Fruit fly (Drosophila melanogaster) whole organism, embryonic: ENCODE data around the gene KdelR.

Experiments
- Asciz ChIP-seq: fragments of 200-800 bp; sonication (Bioruptor generic); optimal IDR thresholded peaks from 2 replicates; lab custom pipeline; 2017; ENCODE audit warnings: missing biosample characterization, mild to moderate bottlenecking, missing genetic modification characterization, missing genetic modification reagents
- Bdp1 ChIP-seq: fragments of 200-800 bp; sonication (Bioruptor generic); optimal IDR thresholded peaks from 3 replicates; lab custom pipeline; 2016; ENCODE audit warnings: missing biosample characterization, missing genetic modification characterization
- CG10209 ChIP-seq: fragments of 200-800 bp; sonication (Bioruptor generic); optimal IDR thresholded peaks from 3 replicates; lab custom pipeline; 2017; ENCODE audit warnings: missing biosample characterization, mild to moderate bottlenecking, missing genetic modification characterization, missing genetic modification reagents
- CG11093 ChIP-seq: fragments of 200-800 bp; sonication (Bioruptor generic); IDR thresholded peaks from 3 replicates; pipeline ENCODE4 v1.3.6; 2022; ENCODE audit warnings: missing biosample characterization, missing genetic modification characterization
- CG13624 ChIP-seq: fragments of 200-800 bp; sonication (Bioruptor generic); optimal IDR thresholded peaks from 2 replicates; lab custom pipeline; 2016; ENCODE audit warnings: missing biosample characterization, missing genetic modification characterization
- CG13775 ChIP-seq: fragments of 200-800 bp; sonication (Bioruptor generic); optimal IDR thresholded peaks from 3 replicates; lab custom pipeline; 2017; ENCODE audit warnings: missing biosample characterization, mild to moderate bottlenecking, missing genetic modification characterization
- CG14014 ChIP-seq: fragments of 200-800 bp; sonication (Bioruptor generic); IDR thresholded peaks from 2 replicates; pipeline ENCODE4 v1.3.6; 2022; ENCODE audit warnings: missing biosample characterization, missing genetic modification characterization
- CG17328 ChIP-seq: fragments of 200-800 bp; sonication (Bioruptor generic); IDR thresholded peaks from 2 replicates; pipeline ENCODE4 v1.3.6; 2022; ENCODE audit warnings: missing biosample characterization, missing genetic modification characterization
- CG17359 ChIP-seq: fragments of 200-800 bp; sonication (Bioruptor generic); optimal IDR thresholded peaks from 3 replicates; lab custom pipeline; 2018; ENCODE audit warnings: missing biosample characterization, mild to moderate bottlenecking, missing genetic modification characterization, moderate library complexity
- CG2202 ChIP-seq: fragments of 200-800 bp; sonication (Bioruptor generic); optimal IDR thresholded peaks from 2 replicates; lab custom pipeline; 2018; ENCODE audit warnings: missing biosample characterization, mild to moderate bottlenecking, missing genetic modification characterization
- CG3163 ChIP-seq: fragments of 200-800 bp; sonication (Bioruptor generic); optimal IDR thresholded peaks from 3 replicates; lab custom pipeline; 2016; ENCODE audit warnings: missing biosample characterization, missing genetic modification characterization
- CG6689 ChIP-seq: fragments of 200-800 bp; sonication (Bioruptor generic); IDR thresholded peaks from 2 replicates; pipeline ENCODE4 v1.3.6; 2022; ENCODE audit warnings: missing biosample characterization, missing genetic modification characterization
- CG8290 ChIP-seq, 3 experiments: fragments of 200-800 bp; sonication (Bioruptor generic); optimal IDR thresholded peaks; 2 replicates each; lab custom pipeline; 2016 to 2019; ENCODE audit warnings: missing biosample characterization in 3 of 3, missing genetic modification characterization in 3 of 3, mild to moderate bottlenecking in 2 of 3, moderate library complexity in 1 of 3
- CG9437 ChIP-seq: fragments of 200-800 bp; sonication (Bioruptor generic); optimal IDR thresholded peaks from 2 replicates; lab custom pipeline; 2018; ENCODE audit warnings: missing biosample characterization, mild to moderate bottlenecking, missing genetic modification characterization
- CG9727 ChIP-seq: fragments of 200-800 bp; sonication (Bioruptor generic); optimal IDR thresholded peaks from 3 replicates; lab custom pipeline; 2017; ENCODE audit warnings: missing biosample characterization, mild to moderate bottlenecking, missing genetic modification characterization
- CG9817 ChIP-seq: fragments of 200-800 bp; sonication (Bioruptor generic); optimal IDR thresholded peaks from 2 replicates; lab custom pipeline; 2018; ENCODE audit warnings: missing biosample characterization, mild to moderate bottlenecking, missing genetic modification characterization, moderate library complexity
- D19B ChIP-seq: fragments of 200-800 bp; sonication (Bioruptor generic); optimal IDR thresholded peaks from 2 replicates; lab custom pipeline; 2017; ENCODE audit warnings: missing biosample characterization, mild to moderate bottlenecking, missing genetic modification characterization
- ERR ChIP-seq: fragments of 200-800 bp; sonication (Bioruptor generic); optimal IDR thresholded peaks from 2 replicates; lab custom pipeline; 2016; ENCODE audit warnings: missing biosample characterization, missing genetic modification characterization
- Fer3 ChIP-seq: fragments of 200-800 bp; sonication (Bioruptor generic); optimal IDR thresholded peaks from 2 replicates; lab custom pipeline; 2018; ENCODE audit warnings: missing biosample characterization, mild to moderate bottlenecking, missing genetic modification characterization, moderate library complexity
- HHEX ChIP-seq: fragments of 200-800 bp; sonication (Bioruptor generic); optimal IDR thresholded peaks from 3 replicates; lab custom pipeline; 2017; ENCODE audit warnings: missing biosample characterization, mild to moderate bottlenecking, missing genetic modification characterization, missing genetic modification reagents
- Med ChIP-seq: fragments of 200-800 bp; sonication (Bioruptor generic); peaks from one replicate; lab custom pipeline; 2016; ENCODE audit warnings: missing biosample characterization, missing genetic modification characterization, mild to moderate bottlenecking, inconsistent platforms, moderate library complexity
- Mes4 ChIP-seq: fragments of 200-800 bp; sonication (Bioruptor generic); optimal IDR thresholded peaks from 2 replicates; lab custom pipeline; 2016; ENCODE audit warnings: missing biosample characterization, missing genetic modification characterization
- Sox102F ChIP-seq: fragments of 200-800 bp; sonication (Bioruptor generic); optimal IDR thresholded peaks from 2 replicates; lab custom pipeline; 2018; ENCODE audit warnings: missing biosample characterization, mild to moderate bottlenecking, missing genetic modification characterization, moderate library complexity
- ase ChIP-seq: fragments of 200-800 bp; sonication (Bioruptor generic); IDR thresholded peaks from 3 replicates; pipeline ENCODE4 v1.3.6; 2022; ENCODE audit warnings: missing biosample characterization, missing genetic modification characterization
- cas ChIP-seq: fragments of 200-800 bp; sonication (Bioruptor generic); IDR thresholded peaks from 2 replicates; pipeline ENCODE4 v1.3.6; 2022; ENCODE audit warnings: missing biosample characterization, missing genetic modification characterization
- cg ChIP-seq: fragments of 200-800 bp; sonication (Bioruptor generic); optimal IDR thresholded peaks from 3 replicates; lab custom pipeline; 2019; ENCODE audit warnings: missing biosample characterization, mild to moderate bottlenecking, missing genetic modification characterization, moderate library complexity
- chif ChIP-seq, 2 experiments: fragments of 200-800 bp; sonication (Bioruptor generic); optimal IDR thresholded peaks; 3 replicates each; lab custom pipeline; 2016; ENCODE audit warnings: missing biosample characterization in 2 of 2, missing genetic modification characterization in 2 of 2
- crc ChIP-seq: fragments of 200-800 bp; sonication (Bioruptor generic); optimal IDR thresholded peaks from 2 replicates; lab custom pipeline; 2016; ENCODE audit warnings: missing biosample characterization, missing genetic modification characterization
- dan ChIP-seq: fragments of 200-800 bp; sonication (Bioruptor generic); IDR thresholded peaks from 2 replicates; pipeline ENCODE4 v1.3.6; 2022; ENCODE audit warnings: missing biosample characterization, missing genetic modification characterization
- disco-r ChIP-seq: fragments of 200-800 bp; sonication (Bioruptor generic); optimal IDR thresholded peaks from 2 replicates; lab custom pipeline; 2016; ENCODE audit warnings: missing biosample characterization, missing genetic modification characterization
- ems ChIP-seq: fragments of 200-800 bp; sonication (Bioruptor generic); optimal IDR thresholded peaks from 3 replicates; lab custom pipeline; 2016; ENCODE audit warnings: missing biosample characterization, missing genetic modification characterization
- eyg ChIP-seq: fragments of 200-800 bp; sonication (Bioruptor generic); optimal IDR thresholded peaks from 3 replicates; lab custom pipeline; 2016; ENCODE audit warnings: missing biosample characterization, missing genetic modification characterization
- knrl ChIP-seq: fragments of 200-800 bp; sonication (Bioruptor generic); IDR thresholded peaks from 3 replicates; pipeline ENCODE4 v1.3.6; 2022; ENCODE audit warnings: missing biosample characterization, missing genetic modification characterization; ENCODE audit not compliant: partially characterized antibody
- mam ChIP-seq: fragments of 200-800 bp; sonication (Bioruptor generic); optimal IDR thresholded peaks from 3 replicates; lab custom pipeline; 2016; ENCODE audit warnings: missing biosample characterization, missing genetic modification characterization
- mld ChIP-seq: fragments of 200-800 bp; sonication (Bioruptor generic); IDR thresholded peaks from 3 replicates; pipeline ENCODE4 v1.3.6; 2022; ENCODE audit warnings: missing biosample characterization, missing genetic modification characterization; ENCODE audit not compliant: partially characterized antibody
- pho ChIP-seq: fragments of 200-800 bp; sonication (Bioruptor generic); optimal IDR thresholded peaks from 2 replicates; lab custom pipeline; 2016; ENCODE audit warnings: missing biosample characterization, missing genetic modification characterization
- pnt ChIP-seq: fragments of 200-800 bp; sonication (Bioruptor generic); optimal IDR thresholded peaks from 3 replicates; lab custom pipeline; 2016; ENCODE audit warnings: missing biosample characterization, missing genetic modification characterization
- ranshi ChIP-seq: fragments of 200-800 bp; sonication (Bioruptor generic); IDR thresholded peaks from 2 replicates; pipeline ENCODE4 v1.3.6; 2022; ENCODE audit warnings: missing biosample characterization, missing genetic modification characterization
- repo ChIP-seq: fragments of 200-800 bp; sonication (Bioruptor generic); optimal IDR thresholded peaks from 2 replicates; lab custom pipeline; 2016; ENCODE audit warnings: missing biosample characterization, missing genetic modification characterization
- run ChIP-seq: fragments of 200-800 bp; sonication (Bioruptor generic); optimal IDR thresholded peaks from 3 replicates; lab custom pipeline; 2018; ENCODE audit warnings: missing biosample characterization, mild to moderate bottlenecking, missing genetic modification characterization
- salm ChIP-seq: fragments of 200-800 bp; sonication (Bioruptor generic); optimal IDR thresholded peaks from 2 replicates; lab custom pipeline; 2018; ENCODE audit warnings: missing biosample characterization, mild to moderate bottlenecking, missing genetic modification characterization
- sens-2 ChIP-seq: fragments of 200-800 bp; sonication (Bioruptor generic); IDR thresholded peaks from 2 replicates; pipeline ENCODE4 v1.3.6; 2022; ENCODE audit warnings: missing biosample characterization, missing genetic modification characterization
- seq ChIP-seq: fragments of 200-800 bp; sonication (Bioruptor generic); IDR thresholded peaks from 2 replicates; pipeline ENCODE4 v1.3.6; 2022; ENCODE audit warnings: missing biosample characterization, missing genetic modification characterization
- sima ChIP-seq: fragments of 200-800 bp; sonication (Bioruptor generic); optimal IDR thresholded peaks from 2 replicates; lab custom pipeline; 2016; ENCODE audit warnings: missing biosample characterization, missing genetic modification characterization
- slp2 ChIP-seq: fragments of 200-800 bp; sonication (Bioruptor generic); optimal IDR thresholded peaks from 2 replicates; lab custom pipeline; 2016; ENCODE audit warnings: missing biosample characterization, missing genetic modification characterization
- tap ChIP-seq: fragments of 200-800 bp; optimal IDR thresholded peaks from 3 replicates; lab custom pipeline; 2019; ENCODE audit warnings: missing biosample characterization, mild to moderate bottlenecking, missing genetic modification characterization, moderate library complexity
- vfl ChIP-seq: fragments of 200-800 bp; sonication (Bioruptor generic); optimal IDR thresholded peaks from 2 replicates; lab custom pipeline; 2016; ENCODE audit warnings: missing biosample characterization, missing genetic modification characterization
- zen ChIP-seq: fragments of 200-800 bp; sonication (Bioruptor generic); optimal IDR thresholded peaks from 3 replicates; lab custom pipeline; 2018; ENCODE audit warnings: missing biosample characterization, mild to moderate bottlenecking, missing genetic modification characterization, moderate library complexity

KdelR gene

dm6 chr2L:10413251-10414127, 13.2 kb upstream of the KdelR start, which contains the start of the genes CG5355 and Klp31E (continued):
- TF ChIP-seq slp2 (GFP tag; lab: Kevin White, UChicago) (peak; percentile 37), salm (tag; lab: Kevin White, UChicago) (peak; percentile 37), CG2202 (tag; lab: Kevin White, UChicago) (peak; percentile 12), Sox102F (GFP tag; lab: Kevin White, UChicago) (no peak), seq (GFP tag; lab: Robert Waterston, UW) (0 out of 2 replicates have a peak, but pooled peaks have one; percentile 8), CG3163 (GFP tag; lab: Kevin White, UChicago) (peak; percentile 31), disco-r (GFP tag; lab: Kevin White, UChicago) (peak; percentile 5), tap (tag; lab: Kevin White, UChicago) (peak; percentile 65), chif (GFP tag; optimal IDR thresholded peaks at IDR 0.05; lab: Kevin White, UChicago) (peak; percentile 7 to 41), sens-2 (GFP tag; lab: Robert Waterston, UW) (no peak), repo (no peak), CG13624 (peak; percentile 52), CG13775 (GFP tag; lab: Kevin White, UChicago) (peak; percentile 81), CG6689 (peak; percentile 71), D19B (GFP tag; lab: Kevin White, UChicago) (peak; percentile 38), CG14014 (GFP tag; lab: Robert Waterston, UW) (no peak), CG11093 (no peak), sima (no peak), cg (no peak), Mes4 (GFP tag; lab: Kevin White, UChicago) (peak; percentile 46), knrl (GFP tag; lab: Robert Waterston, UW) (peak; percentile 67; the same call in 2 of the 3 replicates), CG10209 (GFP tag; lab: Kevin White, UChicago) (peak; percentile 71), Bdp1 (peak; percentile 17), CG9727 (peak; percentile 87), CG8290 (GFP tag; optimal IDR thresholded peaks at IDR 0.05; lab: Kevin White, UChicago) (peak; percentile 24), CG8290 (tag; optimal IDR thresholded peaks at IDR 0.05; lab: Kevin White, UChicago) (no peak), ems (peak; percentile 46), pnt (GFP tag; lab: Kevin White, UChicago) (peak; percentile 5), pho (GFP tag; lab: Kevin White, UChicago) (peak; percentile 22), zen (peak; percentile 71), run (tag; lab: Kevin White, UChicago) (no peak), cas (GFP tag; lab: Robert Waterston, UW) (no peak), Asciz (GFP tag; lab: Kevin White, UChicago) (peak; percentile 64), CG9817 (peak; percentile 74), ase (GFP tag; lab: Robert Waterston, UW) (peak; percentile 4; the same call in 1 of the 3 replicates), HHEX (GFP tag; lab: Kevin White, UChicago) (peak; percentile 54), mam (GFP tag; lab: Kevin White, UChicago) (peak; percentile 57), CG9437 (peak; percentile 78), Med (GFP tag; lab: Kevin White, UChicago) (peak; percentile 84), dan (no peak), mld (peak; percentile 46; the same call in 1 of the 3 replicates), eyg (GFP tag; lab: Kevin White, UChicago) (no peak), ranshi (GFP tag; lab: Robert Waterston, UW) (0 out of 2 replicates have a peak, but pooled peaks have one; percentile 44), crc (no peak), CG17328 (GFP tag; lab: Robert Waterston, UW) (peak; percentile 8; the same call in 1 of the 2 replicates), Fer3 (peak; percentile 49), CG17359 (tag; lab: Kevin White, UChicago) (peak; percentile 56), vfl (GFP tag; lab: Kevin White, UChicago) (peak; percentile 15), ERR (GFP tag; lab: Kevin White, UChicago) (no peak)
